Fruit fly (Drosophila melanogaster) whole organism, embryonic: ENCODE results near the gene CCAP.

Experiments used
- ATbp ChIP-seq: fragments of 200-800 bp; sonication (Bioruptor generic); optimal IDR thresholded peaks from 2 replicates; lab custom pipeline; 2017; ENCODE audit warnings: missing biosample characterization, mild to moderate bottlenecking, missing genetic modification characterization, missing genetic modification reagents
- C15 ChIP-seq: fragments of 200-800 bp; sonication (Bioruptor generic); IDR thresholded peaks from 3 replicates; pipeline ENCODE4 v1.3.6; 2022; ENCODE audit warnings: missing biosample characterization, missing genetic modification characterization
- CG10321 ChIP-seq: fragments of 200-800 bp; sonication (Bioruptor generic); IDR thresholded peaks from 2 replicates; pipeline ENCODE4 v1.3.6; 2022; ENCODE audit warnings: missing biosample characterization, missing genetic modification characterization
- CG10654 ChIP-seq: fragments of 200-800 bp; sonication (Bioruptor generic); optimal IDR thresholded peaks from 2 replicates; lab custom pipeline; 2016; ENCODE audit warnings: missing biosample characterization, missing genetic modification characterization
- CG1233 ChIP-seq: fragments of 200-800 bp; sonication (Bioruptor generic); optimal IDR thresholded peaks from 4 replicates; lab custom pipeline; 2018; ENCODE audit warnings: missing biosample characterization, mild to moderate bottlenecking, missing genetic modification characterization
- CG12942 ChIP-seq: fragments of 200-800 bp; sonication (Bioruptor generic); optimal IDR thresholded peaks from 3 replicates; lab custom pipeline; 2016; ENCODE audit warnings: missing biosample characterization, missing genetic modification characterization
- CG13287 ChIP-seq: fragments of 200-800 bp; sonication (Bioruptor generic); IDR thresholded peaks from 2 replicates; pipeline ENCODE4 v1.3.6; 2022; ENCODE audit warnings: missing biosample characterization, missing genetic modification characterization; ENCODE audit not compliant: partially characterized antibody
- CG14050 ChIP-seq: fragments of 200-800 bp; sonication (Bioruptor generic); IDR thresholded peaks from 3 replicates; pipeline ENCODE4 v1.3.6; 2022; ENCODE audit warnings: missing biosample characterization, missing genetic modification characterization
- CG1602 ChIP-seq: fragments of 200-800 bp; sonication (Bioruptor generic); optimal IDR thresholded peaks from 3 replicates; lab custom pipeline; 2016; ENCODE audit warnings: missing biosample characterization, missing genetic modification characterization
- CG1603 ChIP-seq: fragments of 200-800 bp; sonication (Bioruptor generic); optimal IDR thresholded peaks from 2 replicates; lab custom pipeline; 2019; ENCODE audit warnings: missing biosample characterization, mild to moderate bottlenecking, missing genetic modification characterization, moderate library complexity
- CG17359 ChIP-seq: fragments of 200-800 bp; sonication (Bioruptor generic); optimal IDR thresholded peaks from 3 replicates; lab custom pipeline; 2018; ENCODE audit warnings: missing biosample characterization, mild to moderate bottlenecking, missing genetic modification characterization, moderate library complexity
- CG18262 ChIP-seq: fragments of 200-800 bp; optimal IDR thresholded peaks from 3 replicates; lab custom pipeline; 2019; ENCODE audit warnings: missing biosample characterization, mild to moderate bottlenecking, missing genetic modification characterization, moderate library complexity
- CG33213 ChIP-seq: fragments of 200-800 bp; sonication (Bioruptor generic); optimal IDR thresholded peaks from 3 replicates; lab custom pipeline; 2016; ENCODE audit warnings: missing biosample characterization, missing genetic modification characterization
- CG3838 ChIP-seq: fragments of 200-800 bp; sonication (Bioruptor generic); optimal IDR thresholded peaks from 3 replicates; lab custom pipeline; 2016; ENCODE audit warnings: missing biosample characterization, missing genetic modification characterization
- CG3847 ChIP-seq: fragments of 200-800 bp; sonication (Bioruptor generic); IDR thresholded peaks from 2 replicates; pipeline ENCODE4 v1.3.6; 2022; ENCODE audit warnings: missing biosample characterization, missing genetic modification characterization
- CG42726 ChIP-seq: fragments of 200-800 bp; sonication (Bioruptor generic); IDR thresholded peaks from 2 replicates; pipeline ENCODE4 v1.3.6; 2022; ENCODE audit warnings: missing biosample characterization, missing genetic modification characterization; ENCODE audit not compliant: partially characterized antibody
- CG4707 ChIP-seq: fragments of 200-800 bp; sonication (Bioruptor generic); optimal IDR thresholded peaks from 2 replicates; lab custom pipeline; 2018; ENCODE audit warnings: missing biosample characterization, mild to moderate bottlenecking, missing genetic modification characterization, moderate library complexity
- CG4854 ChIP-seq: fragments of 200-800 bp; sonication (Bioruptor generic); optimal IDR thresholded peaks from 2 replicates; lab custom pipeline; 2016; ENCODE audit warnings: missing biosample characterization, missing genetic modification characterization, inconsistent platforms
- CG6254 ChIP-seq: fragments of 200-800 bp; sonication (Bioruptor generic); optimal IDR thresholded peaks from 3 replicates; lab custom pipeline; 2017; ENCODE audit warnings: mild to moderate bottlenecking, missing biosample characterization, missing genetic modification reagents, missing genetic modification characterization
- CG7987 ChIP-seq: fragments of 200-800 bp; sonication (Bioruptor generic); optimal IDR thresholded peaks from 2 replicates; lab custom pipeline; 2018; ENCODE audit warnings: missing biosample characterization, mild to moderate bottlenecking, missing genetic modification characterization, moderate library complexity
- CG9932 ChIP-seq: fragments of 200-800 bp; sonication (Bioruptor generic); IDR thresholded peaks from 2 replicates; pipeline ENCODE4 v1.3.6; 2022; ENCODE audit warnings: missing biosample characterization, missing genetic modification characterization
- CkIIα-i1 ChIP-seq: fragments of 200-800 bp; sonication (Bioruptor generic); IDR thresholded peaks from 2 replicates; pipeline ENCODE4 v1.3.6; 2022; ENCODE audit warnings: missing biosample characterization, missing genetic modification characterization
- CrebB ChIP-seq: fragments of 200-800 bp; sonication (Bioruptor generic); optimal IDR thresholded peaks from 3 replicates; lab custom pipeline; 2018; ENCODE audit warnings: missing biosample characterization, mild to moderate bottlenecking, missing genetic modification characterization
- Deaf1 ChIP-seq: fragments of 200-800 bp; optimal IDR thresholded peaks from 3 replicates; lab custom pipeline; 2019; ENCODE audit warnings: missing biosample characterization, mild to moderate bottlenecking, missing genetic modification characterization, moderate library complexity
- Doc3 ChIP-seq: fragments of 200-800 bp; sonication (Bioruptor generic); IDR thresholded peaks from 3 replicates; pipeline ENCODE4 v1.3.6; 2022; ENCODE audit warnings: missing biosample characterization, missing genetic modification characterization; ENCODE audit not compliant: partially characterized antibody
- E2f2 ChIP-seq: fragments of 200-800 bp; sonication (Bioruptor generic); IDR thresholded peaks from 2 replicates; pipeline ENCODE4 v1.3.6; 2022; ENCODE audit warnings: missing biosample characterization, missing genetic modification characterization
- Eip74EF ChIP-seq, 2 experiments: fragments of 200-800 bp in 1 of 2; fragments of >200 bp in 1 of 2; sonication (Bioruptor generic) in 1 of 2; optimal IDR thresholded peaks; 2 replicates each; lab custom pipeline; 2017 to 2019; ENCODE audit warnings: missing biosample characterization in 2 of 2, missing genetic modification characterization in 2 of 2, mild to moderate bottlenecking in 1 of 2, moderate library complexity in 1 of 2
- HmgD ChIP-seq: fragments of 200-800 bp; sonication (Bioruptor generic); optimal IDR thresholded peaks from 3 replicates; lab custom pipeline; 2016; ENCODE audit warnings: missing biosample characterization, missing genetic modification characterization
- Hr39 ChIP-seq: fragments of >200 bp; optimal IDR thresholded peaks from 2 replicates; lab custom pipeline; 2017
- MTF-1 ChIP-seq: fragments of 200-800 bp; sonication (Bioruptor generic); optimal IDR thresholded peaks from 2 replicates; lab custom pipeline; 2018; ENCODE audit warnings: missing biosample characterization, mild to moderate bottlenecking, missing genetic modification characterization, borderline replicate concordance
- Mad ChIP-seq: fragments of 200-800 bp; sonication (Bioruptor generic); optimal IDR thresholded peaks from 2 replicates; lab custom pipeline; 2016; ENCODE audit warnings: missing biosample characterization, missing genetic modification characterization
- PHDP ChIP-seq: fragments of 200-800 bp; sonication (Bioruptor generic); optimal IDR thresholded peaks from 3 replicates; lab custom pipeline; 2018; ENCODE audit warnings: missing biosample characterization, mild to moderate bottlenecking, missing genetic modification characterization, moderate library complexity
- Sin3A ChIP-seq: fragments of >200 bp; optimal IDR thresholded peaks from 2 replicates; lab custom pipeline; 2018
- Vsx1 ChIP-seq: fragments of 200-800 bp; sonication (Bioruptor generic); optimal IDR thresholded peaks from 2 replicates; lab custom pipeline; 2017; ENCODE audit warnings: missing biosample characterization, mild to moderate bottlenecking, missing genetic modification characterization, missing genetic modification reagents
- ab ChIP-seq: fragments of 200-800 bp; sonication (Bioruptor generic); optimal IDR thresholded peaks from 2 replicates; lab custom pipeline; 2016; ENCODE audit warnings: missing biosample characterization, missing genetic modification characterization
- al ChIP-seq: fragments of 200-800 bp; sonication (Bioruptor generic); IDR thresholded peaks from 2 replicates; pipeline ENCODE4 v1.3.6; 2022; ENCODE audit warnings: missing biosample characterization, missing genetic modification characterization
- cas ChIP-seq: fragments of 200-800 bp; sonication (Bioruptor generic); IDR thresholded peaks from 2 replicates; pipeline ENCODE4 v1.3.6; 2022; ENCODE audit warnings: missing biosample characterization, missing genetic modification characterization
- caup ChIP-seq: fragments of 200-800 bp; sonication (Bioruptor generic); optimal IDR thresholded peaks from 3 replicates; lab custom pipeline; 2017; ENCODE audit warnings: missing biosample characterization, mild to moderate bottlenecking, missing genetic modification characterization, moderate library complexity; ENCODE audit not compliant: severe bottlenecking
- cwo ChIP-seq: fragments of 200-800 bp; sonication (Bioruptor generic); optimal IDR thresholded peaks from 3 replicates; lab custom pipeline; 2017; ENCODE audit warnings: missing biosample characterization, missing genetic modification characterization, mild to moderate bottlenecking, moderate library complexity, missing genetic modification reagents
- fd102C ChIP-seq: fragments of 200-800 bp; sonication (Bioruptor generic); optimal IDR thresholded peaks from 2 replicates; lab custom pipeline; 2018; ENCODE audit warnings: missing biosample characterization, mild to moderate bottlenecking, missing genetic modification characterization, moderate library complexity
- gcm ChIP-seq: fragments of 200-800 bp; sonication (Bioruptor generic); optimal IDR thresholded peaks from 2 replicates; lab custom pipeline; 2019; ENCODE audit warnings: missing biosample characterization, mild to moderate bottlenecking, missing genetic modification characterization, moderate library complexity
- hb ChIP-seq: fragments of 200-800 bp; sonication (Bioruptor generic); IDR thresholded peaks from 3 replicates; pipeline ENCODE4 v1.3.6; 2022; ENCODE audit warnings: missing biosample characterization, missing genetic modification characterization; ENCODE audit not compliant: partially characterized antibody
- oc ChIP-seq: fragments of 200-800 bp; sonication (Bioruptor generic); optimal IDR thresholded peaks from 2 replicates; lab custom pipeline; 2018; ENCODE audit warnings: missing biosample characterization, mild to moderate bottlenecking, missing genetic modification characterization, moderate library complexity
- odd ChIP-seq: fragments of 200-800 bp; sonication (Bioruptor generic); optimal IDR thresholded peaks from 2 replicates; lab custom pipeline; 2017; ENCODE audit warnings: missing biosample characterization, mild to moderate bottlenecking, missing genetic modification characterization
- p53 ChIP-seq: fragments of 200-800 bp; sonication (Bioruptor generic); optimal IDR thresholded peaks from 2 replicates; lab custom pipeline; 2016; ENCODE audit warnings: missing biosample characterization, missing genetic modification characterization
- pzg ChIP-seq: fragments of 200-800 bp; sonication (Bioruptor generic); optimal IDR thresholded peaks from 3 replicates; lab custom pipeline; 2018; ENCODE audit warnings: missing biosample characterization, mild to moderate bottlenecking, missing genetic modification characterization, moderate library complexity
- so ChIP-seq: fragments of 200-800 bp; sonication (Bioruptor generic); IDR thresholded peaks from 3 replicates; pipeline ENCODE4 v1.3.6; 2022; ENCODE audit warnings: missing biosample characterization, missing genetic modification characterization
- toy ChIP-seq: fragments of 200-800 bp; sonication (Bioruptor generic); IDR thresholded peaks from 2 replicates; pipeline ENCODE4 v1.3.6; 2022; ENCODE audit warnings: missing biosample characterization, missing genetic modification characterization
- vnd ChIP-seq: fragments of 200-800 bp; sonication (Bioruptor generic); IDR thresholded peaks from 3 replicates; pipeline ENCODE4 v1.3.6; 2022; ENCODE audit warnings: missing biosample characterization, missing genetic modification characterization; ENCODE audit not compliant: partially characterized antibody
- wdn ChIP-seq: fragments of 200-800 bp; sonication (Bioruptor generic); IDR thresholded peaks from 2 replicates; pipeline ENCODE4 v1.3.6; 2022; ENCODE audit warnings: missing biosample characterization, missing genetic modification characterization

CCAP gene

dm6 chr3R:22750534-22750947, 48.7 kb upstream of the CCAP start, which contains the start of the genes rumi, CG7029 and Usp12-46 (continued):
- no peak for TF ChIP-seq CkIIα-i1 (GFP tag; lab: Robert Waterston, UW)
- peak; percentile 98 for TF ChIP-seq HmgD (GFP tag; lab: Kevin White, UChicago)
- peak; percentile 83 for TF ChIP-seq Doc3 (GFP tag; lab: Robert Waterston, UW)
- TF ChIP-seq CG14050 (GFP tag; lab: Robert Waterston, UW), result peak; percentile 88
- TF ChIP-seq E2f2 (GFP tag; lab: Robert Waterston, UW), result peak; percentile 63
- no peak for TF ChIP-seq Vsx1 (GFP tag; lab: Kevin White, UChicago)
- peak; percentile 75 for TF ChIP-seq al (GFP tag; lab: Robert Waterston, UW)
- peak; percentile 90 for TF ChIP-seq CG1602 (GFP tag; lab: Kevin White, UChicago)
- TF ChIP-seq CG7987, result peak; percentile 57
- TF ChIP-seq Deaf1 (tag; lab: Kevin White, UChicago), result no peak
- peak; percentile 92 for TF ChIP-seq CG3847 (GFP tag; lab: Robert Waterston, UW)
- peak; percentile 44; the same call in 1 of the 2 replicates for TF ChIP-seq CG42726 (GFP tag; lab: Robert Waterston, UW)
- peak; percentile 90 for TF ChIP-seq pzg
- TF ChIP-seq CG33213 (GFP tag; lab: Kevin White, UChicago), result peak; percentile 90
- peak; percentile 69 for TF ChIP-seq ab (GFP tag; lab: Kevin White, UChicago)
- TF ChIP-seq CG17359 (tag; lab: Kevin White, UChicago), result peak; percentile 84
- peak; percentile 87 for TF ChIP-seq Sin3A (lab: Kevin White, UChicago)
- no peak for TF ChIP-seq odd (GFP tag; lab: Kevin White, UChicago)
- TF ChIP-seq CG1233 (GFP tag; lab: Kevin White, UChicago), result peak; percentile 82
- TF ChIP-seq hb (GFP tag; lab: Robert Waterston, UW), result peak; percentile 64; the same call in 1 of the 3 replicates
- TF ChIP-seq C15 (GFP tag; lab: Robert Waterston, UW), result 0 out of 3 replicates have a peak, but pooled peaks have one; percentile 53
- peak; percentile 89 for TF ChIP-seq CG1603 (tag; lab: Kevin White, UChicago)
- TF ChIP-seq fd102C (GFP tag; lab: Kevin White, UChicago), result peak; percentile 76
- TF ChIP-seq CG10321 (GFP tag; lab: Robert Waterston, UW), result peak; percentile 62
- peak; percentile 64 for TF ChIP-seq ATbp (GFP tag; lab: Kevin White, UChicago)
- TF ChIP-seq PHDP, result peak; percentile 85
- peak; percentile 76 for TF ChIP-seq CG12942 (GFP tag; lab: Kevin White, UChicago)
- peak; percentile 71 for TF ChIP-seq wdn (GFP tag; lab: Robert Waterston, UW)
- TF ChIP-seq CG6254 (GFP tag; lab: Kevin White, UChicago), result peak; percentile 72
- TF ChIP-seq CG18262 (tag; lab: Kevin White, UChicago), result peak; percentile 83
- peak; percentile 66; the same call in 2 of the 3 replicates for TF ChIP-seq vnd
- TF ChIP-seq gcm (GFP tag; lab: Kevin White, UChicago), result peak; percentile 74
- TF ChIP-seq cas (GFP tag; lab: Robert Waterston, UW), result peak; percentile 63; the same call in 1 of the 2 replicates
- TF ChIP-seq Hr39 (lab: Kevin White, UChicago), result no peak
- peak; percentile 63 for TF ChIP-seq toy (GFP tag; lab: Robert Waterston, UW)
- peak; percentile 89 for TF ChIP-seq Mad (GFP tag; lab: Kevin White, UChicago)
- peak in 1 of 2 experiments; percentile 58 for TF ChIP-seq Eip74EF (GFP tag; optimal IDR thresholded peaks at IDR 0.05; lab: Kevin White, UChicago)
- TF ChIP-seq cwo (GFP tag; lab: Kevin White, UChicago), result peak; percentile 57
- peak; percentile 67 for TF ChIP-seq CG4707 (GFP tag; lab: Kevin White, UChicago)
- peak; percentile 67 for TF ChIP-seq CG3838 (GFP tag; lab: Kevin White, UChicago)
- peak; percentile 86 for TF ChIP-seq p53 (GFP tag; lab: Kevin White, UChicago)
- peak; percentile 88 for TF ChIP-seq CG9932 (GFP tag; lab: Robert Waterston, UW)
- peak; percentile 74 for TF ChIP-seq CrebB (tag; lab: Kevin White, UChicago)
- peak; percentile 77 for TF ChIP-seq oc (tag; lab: Kevin White, UChicago)
- peak; percentile 77; the same call in 1 of the 3 replicates for TF ChIP-seq so
- peak; percentile 73 for TF ChIP-seq caup (GFP tag; lab: Kevin White, UChicago)
- peak; percentile 84 for TF ChIP-seq CG4854 (GFP tag; lab: Kevin White, UChicago)
- TF ChIP-seq CG13287 (GFP tag; lab: Robert Waterston, UW), result peak; percentile 87
- TF ChIP-seq CG10654, result peak; percentile 87
- peak; percentile 46 for TF ChIP-seq MTF-1 (GFP tag; lab: Kevin White, UChicago)
